Fruit fly (Drosophila melanogaster) whole organism, prepupa: ENCODE results near the gene Pkcdelta.

Source experiments
- Blimp-1 ChIP-seq: fragments of 200-800 bp; sonication (Bioruptor generic); optimal IDR thresholded peaks from 3 replicates; lab custom pipeline; 2017; ENCODE audit warnings: missing biosample characterization, missing genetic modification characterization, mild to moderate bottlenecking, moderate library complexity, missing genetic modification reagents
- CG10631 ChIP-seq: fragments of 200-800 bp; sonication (Bioruptor generic); optimal IDR thresholded peaks from 2 replicates; lab custom pipeline; 2016; ENCODE audit warnings: missing biosample characterization, missing genetic modification characterization
- CG10669 ChIP-seq: fragments of 200-800 bp; sonication (Bioruptor generic); optimal IDR thresholded peaks from 3 replicates; lab custom pipeline; 2018; ENCODE audit warnings: missing biosample characterization, mild to moderate bottlenecking, missing genetic modification characterization, moderate library complexity
- CG11294 ChIP-seq: fragments of 200-800 bp; sonication (Bioruptor generic); IDR thresholded peaks from 2 replicates; pipeline ENCODE4 v1.3.6; 2022; ENCODE audit warnings: missing biosample characterization, missing genetic modification characterization
- CG15336 ChIP-seq: fragments of 200-800 bp; sonication (Bioruptor generic); IDR thresholded peaks from 2 replicates; pipeline ENCODE4 v1.3.6; 2022; ENCODE audit warnings: missing biosample characterization, missing genetic modification characterization
- CG1621 ChIP-seq: fragments of 200-800 bp; sonication (Bioruptor generic); optimal IDR thresholded peaks from 3 replicates; lab custom pipeline; 2018; ENCODE audit warnings: missing biosample characterization, mild to moderate bottlenecking, missing genetic modification characterization
- CG16779 ChIP-seq: fragments of 200-800 bp; sonication (Bioruptor generic); optimal IDR thresholded peaks from 3 replicates; lab custom pipeline; 2017; ENCODE audit warnings: missing biosample characterization, mild to moderate bottlenecking, missing genetic modification characterization
- CG3032 ChIP-seq: fragments of 200-800 bp; optimal IDR thresholded peaks from 2 replicates; lab custom pipeline; 2019; ENCODE audit warnings: missing biosample characterization, mild to moderate bottlenecking, missing genetic modification characterization, moderate library complexity
- CG31627 ChIP-seq: fragments of 200-800 bp; sonication (Bioruptor generic); optimal IDR thresholded peaks from 3 replicates; lab custom pipeline; 2016; ENCODE audit warnings: missing biosample characterization, missing genetic modification characterization
- CG32006 ChIP-seq: fragments of 200-800 bp; sonication (Bioruptor generic); optimal IDR thresholded peaks from 3 replicates; lab custom pipeline; 2017; ENCODE audit warnings: missing biosample characterization, mild to moderate bottlenecking, missing genetic modification characterization
- CG4318 ChIP-seq: fragments of 200-800 bp; sonication (Bioruptor generic); optimal IDR thresholded peaks from 3 replicates; lab custom pipeline; 2017; ENCODE audit warnings: missing biosample characterization, mild to moderate bottlenecking, missing genetic modification characterization
- CG6163 ChIP-seq: fragments of 200-800 bp; sonication (Bioruptor generic); IDR thresholded peaks from 3 replicates; pipeline ENCODE4 v1.3.6; 2022; ENCODE audit warnings: missing biosample characterization, missing genetic modification characterization
- CG6276 ChIP-seq: fragments of 200-800 bp; sonication (Bioruptor generic); optimal IDR thresholded peaks from 2 replicates; lab custom pipeline; 2017; ENCODE audit warnings: missing biosample characterization, mild to moderate bottlenecking, missing genetic modification characterization
- CG6808 ChIP-seq: fragments of 200-800 bp; sonication (Bioruptor generic); optimal IDR thresholded peaks from 3 replicates; lab custom pipeline; 2017; ENCODE audit warnings: missing biosample characterization, missing genetic modification characterization, mild to moderate bottlenecking, moderate library complexity, missing genetic modification reagents
- CG7368 ChIP-seq: fragments of 200-800 bp; sonication (Bioruptor generic); optimal IDR thresholded peaks from 3 replicates; lab custom pipeline; 2016; ENCODE audit warnings: missing biosample characterization, missing genetic modification characterization
- CG8119 ChIP-seq: fragments of 200-800 bp; sonication (Bioruptor generic); IDR thresholded peaks from 3 replicates; pipeline ENCODE4 v1.3.6; 2022; ENCODE audit warnings: missing biosample characterization, missing genetic modification characterization
- CG8319 ChIP-seq: fragments of 200-800 bp; sonication (Bioruptor generic); optimal IDR thresholded peaks from 3 replicates; lab custom pipeline; 2016; ENCODE audit warnings: missing biosample characterization, missing genetic modification characterization
- CG8632 ChIP-seq: fragments of 200-800 bp; sonication (Bioruptor generic); optimal IDR thresholded peaks from 3 replicates; lab custom pipeline; 2016; ENCODE audit warnings: missing biosample characterization, missing genetic modification characterization
- CG9139 ChIP-seq: fragments of 200-800 bp; sonication (Bioruptor generic); optimal IDR thresholded peaks from 3 replicates; lab custom pipeline; 2017; ENCODE audit warnings: missing biosample characterization, mild to moderate bottlenecking, missing genetic modification characterization
- Eip75B ChIP-seq: fragments of 200-800 bp; sonication (Bioruptor generic); optimal IDR thresholded peaks from 3 replicates; lab custom pipeline; 2016; ENCODE audit warnings: missing biosample characterization, missing genetic modification characterization
- Eip78C ChIP-seq: fragments of 200-800 bp; sonication (Bioruptor generic); peaks from one replicate; lab custom pipeline; 2016; ENCODE audit warnings: missing biosample characterization, missing genetic modification characterization
- Eip93F ChIP-seq: fragments of 200-800 bp; sonication (Bioruptor generic); optimal IDR thresholded peaks from 2 replicates; lab custom pipeline; 2016; ENCODE audit warnings: missing biosample characterization, mild to moderate bottlenecking, missing genetic modification characterization
- Ets21C ChIP-seq: fragments of 200-800 bp; sonication (Bioruptor generic); optimal IDR thresholded peaks from 3 replicates; lab custom pipeline; 2016; ENCODE audit warnings: missing biosample characterization, missing genetic modification characterization
- Ets96B ChIP-seq: fragments of 200-800 bp; optimal IDR thresholded peaks from 2 replicates; lab custom pipeline; 2019; ENCODE audit warnings: missing biosample characterization, mild to moderate bottlenecking, missing genetic modification characterization, moderate library complexity
- Hr38 ChIP-seq: sonication (Bioruptor generic); optimal IDR thresholded peaks from 2 replicates; lab custom pipeline; 2016; ENCODE audit warnings: missing biosample characterization, missing genetic modification characterization
- Hr39 ChIP-seq: fragments of 200-800 bp; sonication (Bioruptor generic); optimal IDR thresholded peaks from 2 replicates; lab custom pipeline; 2016; ENCODE audit warnings: missing biosample characterization, missing genetic modification characterization
- Hr4 ChIP-seq: fragments of 200-800 bp; sonication (Bioruptor generic); optimal IDR thresholded peaks from 3 replicates; lab custom pipeline; 2016; ENCODE audit warnings: missing biosample characterization, missing genetic modification characterization
- Lpt ChIP-seq: fragments of 200-800 bp; sonication (Bioruptor generic); optimal IDR thresholded peaks from 3 replicates; lab custom pipeline; 2016; ENCODE audit warnings: missing biosample characterization, missing genetic modification characterization
- Met ChIP-seq: fragments of 200-800 bp; sonication (Bioruptor generic); optimal IDR thresholded peaks from 3 replicates; lab custom pipeline; 2016; ENCODE audit warnings: missing biosample characterization, missing genetic modification characterization
- OdsH ChIP-seq: fragments of 200-800 bp; sonication (Bioruptor generic); optimal IDR thresholded peaks from 3 replicates; lab custom pipeline; 2016; ENCODE audit warnings: missing biosample characterization, missing genetic modification characterization
- Smox ChIP-seq: fragments of 200-800 bp; sonication (Bioruptor generic); optimal IDR thresholded peaks from 3 replicates; lab custom pipeline; 2016; ENCODE audit warnings: missing biosample characterization, missing genetic modification characterization
- Sox102F ChIP-seq: fragments of 200-800 bp; sonication (Bioruptor generic); optimal IDR thresholded peaks from 2 replicates; lab custom pipeline; 2016; ENCODE audit warnings: missing biosample characterization, mild to moderate bottlenecking, missing genetic modification characterization
- Sox14 ChIP-seq: fragments of 200-800 bp; sonication (Bioruptor generic); optimal IDR thresholded peaks from 3 replicates; lab custom pipeline; 2016; ENCODE audit warnings: missing biosample characterization, missing genetic modification characterization
- Sox15 ChIP-seq: fragments of 200-800 bp; sonication (Bioruptor generic); optimal IDR thresholded peaks from 3 replicates; lab custom pipeline; 2016; ENCODE audit warnings: missing biosample characterization, missing genetic modification characterization
- achi ChIP-seq: fragments of 200-800 bp; sonication (Bioruptor generic); optimal IDR thresholded peaks from 3 replicates; lab custom pipeline; 2016; ENCODE audit warnings: missing biosample characterization, missing genetic modification characterization
- acj6 ChIP-seq: fragments of 200-800 bp; sonication (Bioruptor generic); optimal IDR thresholded peaks from 3 replicates; lab custom pipeline; 2016; ENCODE audit warnings: missing biosample characterization, missing genetic modification characterization
- dac ChIP-seq: fragments of 200-800 bp; sonication (Bioruptor generic); optimal IDR thresholded peaks from 2 replicates; lab custom pipeline; 2017; ENCODE audit warnings: missing biosample characterization, mild to moderate bottlenecking, missing genetic modification characterization
- dsx ChIP-seq: fragments of 200-800 bp; optimal IDR thresholded peaks from 3 replicates; lab custom pipeline; 2019; ENCODE audit warnings: missing biosample characterization, mild to moderate bottlenecking, missing genetic modification characterization, moderate library complexity; ENCODE audit not compliant: poor library complexity, severe bottlenecking
- eg ChIP-seq: fragments of 200-800 bp; sonication (Bioruptor generic); IDR thresholded peaks from 3 replicates; pipeline ENCODE4 v1.3.6; 2022; ENCODE audit warnings: missing biosample characterization, missing genetic modification characterization
- esn ChIP-seq: fragments of 200-800 bp; sonication (Bioruptor generic); optimal IDR thresholded peaks from 2 replicates; lab custom pipeline; 2016; ENCODE audit warnings: missing biosample characterization, mild to moderate bottlenecking, missing genetic modification characterization, moderate library complexity
- fd59A ChIP-seq: fragments of 200-800 bp; sonication (Bioruptor generic); optimal IDR thresholded peaks from 2 replicates; lab custom pipeline; 2017; ENCODE audit warnings: missing biosample characterization, mild to moderate bottlenecking, missing genetic modification characterization, missing genetic modification reagents
- fd85E ChIP-seq: fragments of 200-800 bp; sonication (Bioruptor generic); optimal IDR thresholded peaks from 3 replicates; lab custom pipeline; 2016; ENCODE audit warnings: missing biosample characterization, missing genetic modification characterization
- fkh ChIP-seq: fragments of 200-800 bp; sonication (Bioruptor generic); optimal IDR thresholded peaks from 3 replicates; lab custom pipeline; 2017; ENCODE audit warnings: missing biosample characterization, mild to moderate bottlenecking, missing genetic modification characterization, moderate library complexity
- net ChIP-seq: fragments of 200-800 bp; sonication (Bioruptor generic); optimal IDR thresholded peaks from 3 replicates; lab custom pipeline; 2016; ENCODE audit warnings: missing biosample characterization, missing genetic modification characterization
- pdm3 ChIP-seq: fragments of 200-800 bp; sonication (Bioruptor generic); optimal IDR thresholded peaks from 3 replicates; lab custom pipeline; 2016; ENCODE audit warnings: missing biosample characterization, missing genetic modification characterization
- salr ChIP-seq, 2 experiments: fragments of 200-800 bp; sonication (Bioruptor generic); optimal IDR thresholded peaks; 3 replicates each; lab custom pipeline; 2016 to 2018; ENCODE audit warnings: missing biosample characterization in 2 of 2, missing genetic modification characterization in 2 of 2, mild to moderate bottlenecking in 1 of 2
- spab ChIP-seq: fragments of 200-800 bp; sonication (Bioruptor generic); optimal IDR thresholded peaks from 2 replicates; lab custom pipeline; 2017; ENCODE audit warnings: missing biosample characterization, mild to moderate bottlenecking, missing genetic modification characterization, missing genetic modification reagents
- svp ChIP-seq: fragments of 200-800 bp; sonication (Bioruptor generic); peaks from one replicate; lab custom pipeline; 2016; ENCODE audit warnings: missing biosample characterization, missing genetic modification characterization
- vri ChIP-seq: fragments of 200-800 bp; sonication (Bioruptor generic); optimal IDR thresholded peaks from 3 replicates; lab custom pipeline; 2016; ENCODE audit warnings: missing biosample characterization, mild to moderate bottlenecking, missing genetic modification characterization

Pkcdelta gene

DNA sequence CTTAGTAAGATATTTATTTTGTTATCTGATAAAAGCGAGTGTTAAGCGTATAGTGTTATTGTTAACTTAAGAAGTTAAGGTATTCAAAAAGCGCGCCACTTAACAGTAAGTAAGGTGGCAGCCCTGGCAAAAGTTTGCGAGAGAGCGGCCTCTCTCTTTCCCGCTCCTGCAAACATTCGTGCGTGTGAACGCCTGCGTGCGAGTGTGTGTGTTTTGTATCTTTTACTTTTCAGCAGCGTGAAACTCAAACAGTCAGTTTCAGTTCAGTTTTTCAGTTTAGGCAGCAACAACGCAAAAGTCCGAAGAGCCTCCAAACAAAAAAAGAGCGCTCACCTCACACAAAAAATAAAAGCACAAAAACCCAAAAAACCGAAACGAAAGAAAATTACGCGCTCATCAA lies 39.4 kb downstream of the Pkcdelta start (continued):
- TF ChIP-seq CG31627 (GFP tag; lab: Kevin White, UChicago) (no peak), CG32006 (no peak), vri (GFP tag; lab: Kevin White, UChicago) (peak; percentile 29), CG10669 (no peak), Met (no peak), CG15336 (GFP tag; lab: Robert Waterston, UW) (no peak), Sox102F (GFP tag; lab: Kevin White, UChicago) (peak; percentile 22)

DNA sequence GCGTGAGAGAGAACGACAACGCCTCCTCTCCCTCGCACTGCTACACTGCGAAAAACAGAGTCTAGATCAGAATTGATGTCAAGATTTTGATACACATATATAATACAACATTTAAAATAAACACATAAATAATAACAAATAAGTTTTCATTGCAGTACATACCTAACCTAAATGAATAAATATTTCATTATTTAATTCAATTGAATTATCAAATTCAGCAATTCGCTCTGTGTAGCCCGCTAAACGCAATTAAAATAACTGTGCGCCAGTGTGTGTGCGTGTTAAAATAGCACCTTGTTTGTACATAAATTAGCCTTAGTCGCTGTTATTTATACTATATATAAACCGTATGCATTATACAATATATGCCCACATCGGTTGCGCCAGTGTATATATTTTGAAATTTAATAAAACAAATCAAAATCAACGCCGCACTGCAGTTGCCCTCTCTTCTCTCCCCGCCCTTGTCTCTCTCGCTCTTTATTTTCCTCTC lies 40.3 kb downstream of the Pkcdelta start:
- TF ChIP-seq CG11294 = peak; percentile 95
- peak; percentile 87 for TF ChIP-seq CG8319 (GFP tag; lab: Kevin White, UChicago)
- TF ChIP-seq Eip78C (GFP tag; lab: Kevin White, UChicago) = peak; percentile 99
- peak; percentile 91 for TF ChIP-seq Eip75B (GFP tag; lab: Kevin White, UChicago)
- peak; percentile 89 for TF ChIP-seq CG16779 (tag; lab: Kevin White, UChicago)
- peak; percentile 90 for TF ChIP-seq dsx
- TF ChIP-seq Lpt = peak; percentile 91
- peak; percentile 72 to 91 for TF ChIP-seq salr (GFP tag; optimal IDR thresholded peaks at IDR 0.05; lab: Kevin White, UChicago)
- TF ChIP-seq CG1621 (tag; lab: Kevin White, UChicago) = peak; percentile 82
- peak; percentile 91 for TF ChIP-seq CG10669
- TF ChIP-seq Sox15 = peak; percentile 88
- peak; percentile 92 for TF ChIP-seq Met
- peak; percentile 89 for TF ChIP-seq CG6276 (GFP tag; lab: Kevin White, UChicago)
- peak; percentile 84 for TF ChIP-seq spab (GFP tag; lab: Kevin White, UChicago)
- no peak for TF ChIP-seq Hr38 (GFP tag; lab: Kevin White, UChicago)
- peak; percentile 73 for TF ChIP-seq Eip93F
- TF ChIP-seq pdm3 = peak; percentile 91
- peak; percentile 91 for TF ChIP-seq CG7368 (GFP tag; lab: Kevin White, UChicago)
- TF ChIP-seq acj6 (GFP tag; lab: Kevin White, UChicago) = peak; percentile 96
- TF ChIP-seq Blimp-1 (GFP tag; lab: Kevin White, UChicago) = peak; percentile 77
- TF ChIP-seq Hr4 (GFP tag; lab: Kevin White, UChicago) = peak; percentile 94
- TF ChIP-seq achi = peak; percentile 92
- peak; percentile 88 for TF ChIP-seq Smox (GFP tag; lab: Kevin White, UChicago)
- TF ChIP-seq CG3032 (tag; lab: Kevin White, UChicago) = peak; percentile 92
- TF ChIP-seq CG4318 (GFP tag; lab: Kevin White, UChicago) = peak; percentile 92
- peak; percentile 94 for TF ChIP-seq OdsH (GFP tag; lab: Kevin White, UChicago)
- TF ChIP-seq dac (GFP tag; lab: Kevin White, UChicago) = peak; percentile 87
- TF ChIP-seq CG8119 (GFP tag; lab: Robert Waterston, UW) = peak; percentile 97
- TF ChIP-seq Ets96B (tag; lab: Kevin White, UChicago) = peak; percentile 87
- TF ChIP-seq CG9139 = peak; percentile 76
- peak; percentile 92 for TF ChIP-seq net (GFP tag; lab: Kevin White, UChicago)
- peak; percentile 76 for TF ChIP-seq Ets21C (GFP tag; lab: Kevin White, UChicago)
- TF ChIP-seq CG31627 (GFP tag; lab: Kevin White, UChicago) = peak; percentile 81
- TF ChIP-seq CG6163 (GFP tag; lab: Robert Waterston, UW) = peak; percentile 96
- TF ChIP-seq Sox14 = peak; percentile 86
- peak; percentile 81 for TF ChIP-seq fkh (GFP tag; lab: Kevin White, UChicago)
- TF ChIP-seq CG15336 (GFP tag; lab: Robert Waterston, UW) = peak; percentile 96
- peak; percentile 93 for TF ChIP-seq CG8632 (GFP tag; lab: Kevin White, UChicago)
- peak; percentile 96 for TF ChIP-seq CG32006
- TF ChIP-seq fd85E (GFP tag; lab: Kevin White, UChicago) = peak; percentile 76
- peak; percentile 87 for TF ChIP-seq CG6808
- TF ChIP-seq Hr39 (GFP tag; lab: Kevin White, UChicago) = peak; percentile 75
- peak; percentile 94 for TF ChIP-seq CG10631
- TF ChIP-seq esn (GFP tag; lab: Kevin White, UChicago) = peak; percentile 94
- TF ChIP-seq svp (GFP tag; lab: Kevin White, UChicago) = peak; percentile 97
- TF ChIP-seq fd59A (GFP tag; lab: Kevin White, UChicago) = peak; percentile 85
- TF ChIP-seq Sox102F (GFP tag; lab: Kevin White, UChicago) = peak; percentile 88
- peak; percentile 97 for TF ChIP-seq eg (GFP tag; lab: Robert Waterston, UW)
